Worm (Caenorhabditis elegans) whole organism, young adult: ENCODE data around the gene gei-14.

Experiments used
- F33H1.4 ChIP-seq: fragments of 200-800 bp; sonication (Bioruptor generic); IDR thresholded peaks from 2 replicates; pipeline ENCODE4 v1.3.6; 2022; ENCODE audit warnings: missing genetic modification reagents, missing genetic modification characterization, missing compliant biosample characterization
- F52B5.7 ChIP-seq: sonication (generic microtip); optimal IDR thresholded peaks from 2 replicates; lab custom pipeline; 2016; ENCODE audit warnings: mild to moderate bottlenecking, missing genetic modification characterization, missing compliant biosample characterization
- ZK185.1 ChIP-seq: sonication (generic microtip); optimal IDR thresholded peaks from 2 replicates; lab custom pipeline; 2016; ENCODE audit warnings: mild to moderate bottlenecking, missing genetic modification characterization, missing compliant biosample characterization; ENCODE audit not compliant: poor library complexity, severe bottlenecking
- aptf-3 ChIP-seq: fragments of 200-800 bp; sonication (Bioruptor generic); IDR thresholded peaks from 2 replicates; pipeline ENCODE4 v1.3.6; 2022; ENCODE audit warnings: missing genetic modification characterization, missing compliant biosample characterization
- lag-1 ChIP-seq: fragments of 200-800 bp; sonication (Bioruptor generic); IDR thresholded peaks from 2 replicates; pipeline ENCODE4 v1.3.6; 2022; ENCODE audit warnings: missing genetic modification reagents, missing genetic modification characterization, missing compliant biosample characterization
- lin-35 ChIP-seq, 3 experiments: fragments of 150-350 bp in 2 of 3; sonication (generic microtip) in 1 of 3; optimal IDR thresholded peaks; 2 replicates each; lab custom pipeline; 2014 to 2018; ENCODE audit warnings: missing biosample characterization in 3 of 3, missing genetic modification characterization in 3 of 3, missing genetic modification reagents in 3 of 3
- madf-8 ChIP-seq: fragments of 200-800 bp; sonication (Bioruptor generic); conservative IDR thresholded peaks from 2 replicates; pipeline ENCODE4 v1.3.6; 2022; ENCODE audit warnings: missing genetic modification reagents, missing genetic modification characterization, missing compliant biosample characterization
- pha-4 ChIP-seq: fragments of 150-350 bp; sonication (generic microtip); optimal IDR thresholded peaks from 2 replicates; lab custom pipeline; 2014; ENCODE audit warnings: missing biosample characterization, missing genetic modification reagents, missing genetic modification characterization
- sea-2 ChIP-seq: fragments of 200-800 bp; sonication (Bioruptor generic); IDR thresholded peaks from 2 replicates; pipeline ENCODE4 v1.3.6; 2022; ENCODE audit warnings: missing genetic modification characterization, missing compliant biosample characterization
- tbx-9 ChIP-seq: sonication (generic microtip); optimal IDR thresholded peaks from 2 replicates; lab custom pipeline; 2016; ENCODE audit warnings: borderline replicate concordance, missing genetic modification characterization, inconsistent platforms, missing compliant biosample characterization
- unc-62 ChIP-seq: fragments of 150-350 bp; optimal IDR thresholded peaks from 2 replicates; lab custom pipeline; 2014; ENCODE audit warnings: missing biosample characterization, missing genetic modification reagents, missing genetic modification characterization
- ztf-22 ChIP-seq: fragments of 200-800 bp; sonication (Bioruptor generic); optimal IDR thresholded peaks from 2 replicates; lab custom pipeline; 2018; ENCODE audit warnings: mild to moderate bottlenecking, missing genetic modification characterization, moderate library complexity, missing compliant biosample characterization
- ztf-26 ChIP-seq: sonication (generic microtip); optimal IDR thresholded peaks from 2 replicates; lab custom pipeline; 2017; ENCODE audit warnings: missing genetic modification characterization, missing compliant biosample characterization
- ztf-6 ChIP-seq: fragments of 200-800 bp; sonication (Bioruptor generic); IDR thresholded peaks from 2 replicates; pipeline ENCODE4 v1.3.6; 2022; ENCODE audit warnings: missing genetic modification reagents, missing genetic modification characterization, missing compliant biosample characterization

ce11 chrII:8225347-8225746 lies 50.7 kb downstream of the gei-14 start:
- TF ChIP-seq madf-8 (GFP tag; lab: Robert Waterston, UW) (no peak), aptf-3 (GFP tag; lab: Robert Waterston, UW) (no peak), ztf-6 (GFP tag; lab: Robert Waterston, UW) (no peak), ztf-22 (GFP tag; lab: Kevin White, UChicago) (no peak), ZK185.1 (no peak), pha-4 (no peak), sea-2 (GFP tag; lab: Robert Waterston, UW) (no peak), tbx-9 (tag; lab: Kevin White, UChicago) (no peak), lag-1 (GFP tag; lab: Robert Waterston, UW) (no peak), F52B5.7 (tag; lab: Kevin White, UChicago) (no peak), F33H1.4 (GFP tag; lab: Robert Waterston, UW) (no peak), ztf-26 (tag; lab: Kevin White, UChicago) (no peak), lin-35 (GFP tag; optimal IDR thresholded peaks at IDR 0.05; lab: Kevin White, UChicago) (no peak), unc-62 (no peak)
